Fruit fly (Drosophila melanogaster): Measurements from ENCODE around the gene Prosbeta6.
A peak's percentile ranks its signal among the peaks of the same experiment; 100 is the strongest.

Gene Prosbeta6

DNA sequence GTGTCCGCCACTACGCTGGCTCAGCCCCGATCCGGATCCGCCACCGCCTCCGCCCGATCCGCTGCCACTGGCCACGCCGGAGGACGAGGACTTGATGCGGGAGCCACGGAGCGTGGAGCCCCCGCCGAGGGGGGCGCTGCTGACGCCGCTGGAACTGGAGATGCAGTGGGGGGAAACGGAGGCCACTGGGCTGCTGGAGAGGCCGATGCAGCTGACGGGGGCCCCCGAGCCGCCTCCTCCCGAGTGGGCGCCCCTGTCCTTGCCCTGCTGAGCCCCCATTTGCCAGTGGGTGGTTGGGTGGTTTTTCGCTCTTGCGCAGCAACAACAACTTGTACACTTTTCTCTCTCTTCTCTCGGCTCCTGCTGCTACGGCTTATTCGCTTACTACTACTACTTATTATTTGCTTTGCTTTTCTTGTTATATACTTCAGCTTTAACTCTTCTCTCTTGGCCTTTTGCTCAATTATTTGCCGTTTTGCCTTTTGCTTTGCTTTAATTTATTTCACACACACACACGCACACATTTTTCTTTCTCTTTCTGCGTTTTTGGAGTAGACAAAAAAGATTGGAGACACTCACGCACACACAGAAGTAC, 36.7 kb upstream of the Prosbeta6 start:
- TF ChIP-seq Dfd (GFP tag; optimal IDR thresholded peaks at IDR 0.05) (peak; percentile 99), fru (GFP tag; optimal IDR thresholded peaks at IDR 0.05) (no peak)

DNA sequence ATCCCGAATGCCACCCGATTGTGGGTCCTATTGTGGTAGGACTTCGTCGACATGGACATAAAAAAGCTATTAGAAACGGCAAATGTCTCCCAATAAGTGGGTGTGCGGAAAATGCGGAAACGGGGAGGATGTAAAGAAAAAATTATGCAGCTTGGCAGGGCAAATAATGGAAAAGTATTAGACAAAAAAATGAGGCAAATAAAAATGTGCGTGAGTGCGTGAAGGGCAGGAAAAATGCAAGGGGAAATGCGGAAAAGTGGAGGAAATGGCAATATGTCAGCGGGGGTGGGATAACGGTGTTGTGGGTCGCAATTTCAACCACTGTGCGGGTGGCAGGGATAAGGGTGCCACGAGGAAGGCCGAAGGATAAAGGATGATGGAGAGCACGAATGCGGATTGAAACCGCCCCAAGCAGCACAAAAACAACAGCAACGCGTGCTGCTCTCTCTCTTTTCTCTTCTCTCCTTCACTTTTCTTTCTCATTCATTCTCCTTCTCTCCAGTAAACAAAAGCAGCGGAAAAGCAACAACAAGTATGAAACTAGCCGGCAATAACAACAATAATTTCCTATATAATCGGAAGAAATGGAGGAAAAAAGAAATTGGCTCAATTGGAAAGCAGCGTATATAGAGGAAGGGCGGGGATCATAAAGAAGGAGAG, 35.2 kb upstream of the Prosbeta6 start:
- TF ChIP-seq psq (GFP tag; optimal IDR thresholded peaks at IDR 0.05): peak; percentile 40
- TF ChIP-seq woc (GFP tag; optimal IDR thresholded peaks at IDR 0.05): no peak

DNA sequence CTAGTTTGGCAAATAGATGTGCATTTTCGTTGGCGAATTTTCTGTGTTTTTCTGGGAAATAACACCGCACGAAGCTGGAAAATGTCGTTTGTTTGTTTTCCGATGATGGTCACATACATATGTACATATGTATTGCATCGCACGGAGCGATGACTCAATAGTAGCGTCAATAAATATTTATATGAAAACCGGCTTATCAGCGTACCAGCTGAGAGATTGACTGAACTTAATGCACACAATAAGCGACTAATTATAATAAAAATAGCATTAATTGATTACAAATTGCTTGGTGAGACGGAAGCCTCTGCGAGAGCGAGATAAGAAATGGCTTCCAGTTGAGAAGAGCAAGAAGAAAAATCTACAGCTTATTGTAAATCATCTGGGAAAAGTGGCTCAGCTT, 34.3 kb upstream of the Prosbeta6 start:
- TF ChIP-seq CrebA (GFP tag; optimal IDR thresholded peaks at IDR 0.05; ENCODE audit: borderline replicate concordance): no peak
- no peak for TF ChIP-seq pan (optimal IDR thresholded peaks at IDR 0.05)
- no peak for TF ChIP-seq dmrt93B (GFP tag; optimal IDR thresholded peaks at IDR 0.05)
- no peak for TF ChIP-seq Sp1 (GFP tag; optimal IDR thresholded peaks at IDR 0.05)
- no peak for TF ChIP-seq sv (GFP tag; optimal IDR thresholded peaks at IDR 0.05)
- TF ChIP-seq foxo (GFP tag; optimal IDR thresholded peaks at IDR 0.05): no peak
- TF ChIP-seq Mio (GFP tag; optimal IDR thresholded peaks at IDR 0.05): no peak
- no peak for TF ChIP-seq Hnf4 (GFP tag; optimal IDR thresholded peaks at IDR 0.05)
- TF ChIP-seq woc (GFP tag; optimal IDR thresholded peaks at IDR 0.05): no peak
- TF ChIP-seq Hr83 (GFP tag; optimal IDR thresholded peaks at IDR 0.05; ENCODE audit: poor library complexity, severe bottlenecking): no peak
- no peak for TF ChIP-seq fru (GFP tag; optimal IDR thresholded peaks at IDR 0.05)
- no peak for TF ChIP-seq Jra (GFP tag; optimal IDR thresholded peaks at IDR 0.05)
- no peak for TF ChIP-seq rgr (GFP tag; optimal IDR thresholded peaks at IDR 0.05)
- TF ChIP-seq Hr78 (GFP tag; optimal IDR thresholded peaks at IDR 0.05): no peak
- no peak for TF ChIP-seq Dfd (GFP tag; optimal IDR thresholded peaks at IDR 0.05)
- no peak for TF ChIP-seq Rel (GFP tag; optimal IDR thresholded peaks at IDR 0.05)
- TF ChIP-seq Rel (tag; optimal IDR thresholded peaks at IDR 0.05): no peak
- no peak for TF ChIP-seq h (GFP tag; optimal IDR thresholded peaks at IDR 0.05)
- no peak for TF ChIP-seq Abd-B (GFP tag; optimal IDR thresholded peaks at IDR 0.05)
- no peak for TF ChIP-seq CG9705 (GFP tag; optimal IDR thresholded peaks at IDR 0.05)
- no peak for TF ChIP-seq Myc (optimal IDR thresholded peaks at IDR 0.05)

DNA sequence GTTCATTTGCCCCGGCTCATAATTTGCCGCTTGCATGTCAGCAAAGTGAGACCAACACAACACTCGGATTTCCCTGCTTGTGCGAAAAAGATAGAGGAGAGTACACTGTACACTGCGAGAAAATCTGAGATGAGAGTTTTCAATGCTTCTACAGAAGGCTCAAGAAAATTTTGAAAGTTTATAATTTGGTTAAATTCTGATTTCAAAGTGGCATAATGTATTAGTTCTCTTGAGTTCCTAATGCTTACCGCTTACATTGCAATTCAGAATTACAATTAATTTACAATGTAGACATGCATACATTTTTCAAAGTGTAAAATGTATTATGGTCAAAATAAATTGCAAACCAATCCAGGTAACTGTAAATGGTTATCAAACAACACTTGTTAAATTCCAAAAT, 32.7 kb upstream of the Prosbeta6 start:
- TF ChIP-seq Hr78 (GFP tag; optimal IDR thresholded peaks at IDR 0.05) (no peak), psq (GFP tag; optimal IDR thresholded peaks at IDR 0.05) (no peak), Hnf4 (GFP tag; optimal IDR thresholded peaks at IDR 0.05) (no peak), CrebA (GFP tag; optimal IDR thresholded peaks at IDR 0.05; ENCODE audit: borderline replicate concordance) (no peak), Sp1 (GFP tag; optimal IDR thresholded peaks at IDR 0.05) (no peak), brk (GFP tag; optimal IDR thresholded peaks at IDR 0.05) (no peak), Vsx2 (GFP tag; optimal IDR thresholded peaks at IDR 0.05; ENCODE audit: partially characterized antibody) (no peak), CG9705 (GFP tag; optimal IDR thresholded peaks at IDR 0.05) (no peak), CG32264 (GFP tag; optimal IDR thresholded peaks at IDR 0.05) (no peak), tai (GFP tag; optimal IDR thresholded peaks at IDR 0.05) (no peak), h (GFP tag; optimal IDR thresholded peaks at IDR 0.05) (no peak), dsf (GFP tag; optimal IDR thresholded peaks at IDR 0.05; ENCODE audit: borderline replicate concordance) (no peak), fru (GFP tag; optimal IDR thresholded peaks at IDR 0.05) (no peak), Dfd (GFP tag; optimal IDR thresholded peaks at IDR 0.05) (no peak), GATAd (GFP tag; optimal IDR thresholded peaks at IDR 0.05) (no peak)

DNA sequence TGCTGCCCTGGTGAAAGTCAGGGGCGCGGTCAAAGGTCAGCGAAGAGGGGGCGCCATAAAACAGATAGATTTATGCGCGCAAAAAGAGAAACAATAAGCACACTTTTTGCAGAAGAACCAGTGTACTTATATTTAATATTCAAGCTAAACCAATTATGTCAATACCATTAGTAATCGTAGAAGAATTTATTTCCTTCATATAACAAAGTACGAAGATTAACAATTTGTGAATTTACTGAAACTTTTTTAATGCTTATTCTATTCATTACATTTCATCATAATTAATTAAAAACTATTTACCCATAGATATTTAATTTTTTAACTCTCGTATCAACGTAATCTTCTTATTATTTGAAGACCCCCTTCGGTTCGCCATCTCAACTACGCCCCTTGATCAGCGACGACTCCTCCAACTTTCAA, 31.9 kb upstream of the Prosbeta6 start:
- TF ChIP-seq psq (GFP tag; optimal IDR thresholded peaks at IDR 0.05): peak; percentile 36
- peak; percentile 41 for TF ChIP-seq Sp1 (GFP tag; optimal IDR thresholded peaks at IDR 0.05)
- peak; percentile 20 for TF ChIP-seq ey (GFP tag; optimal IDR thresholded peaks at IDR 0.05)
- peak; percentile 14 for TF ChIP-seq dmrt93B (GFP tag; optimal IDR thresholded peaks at IDR 0.05)
- TF ChIP-seq Hr78 (GFP tag; optimal IDR thresholded peaks at IDR 0.05): no peak
- peak; percentile 49 for TF ChIP-seq OdsH (GFP tag; optimal IDR thresholded peaks at IDR 0.05)
- TF ChIP-seq HLH106 (tag; optimal IDR thresholded peaks at IDR 0.05): peak; percentile 28
- TF ChIP-seq fru (GFP tag; optimal IDR thresholded peaks at IDR 0.05): peak; percentile 45
- peak; percentile 20 for TF ChIP-seq rgr (GFP tag; optimal IDR thresholded peaks at IDR 0.05)
- TF ChIP-seq sv (GFP tag; optimal IDR thresholded peaks at IDR 0.05): peak; percentile 10
- TF ChIP-seq foxo (GFP tag; optimal IDR thresholded peaks at IDR 0.05): peak in 1 of 2 experiments; percentile 68
- peak; percentile 27 for TF ChIP-seq h (GFP tag; optimal IDR thresholded peaks at IDR 0.05)
- no peak for TF ChIP-seq usp (GFP tag; optimal IDR thresholded peaks at IDR 0.05)
- no peak for TF ChIP-seq woc (GFP tag; optimal IDR thresholded peaks at IDR 0.05)
- TF ChIP-seq CG32264 (GFP tag; optimal IDR thresholded peaks at IDR 0.05): no peak
- peak; percentile 8 for TF ChIP-seq br (GFP tag; optimal IDR thresholded peaks at IDR 0.05)
- TF ChIP-seq Rel (GFP tag; optimal IDR thresholded peaks at IDR 0.05): no peak
- no peak for TF ChIP-seq Rel (tag; optimal IDR thresholded peaks at IDR 0.05)

All from whole organism, wandering third instar larva.